Fruit fly (Drosophila melanogaster) whole organism, wandering third instar larva: Measurements from ENCODE around the gene Hpr1.

Source experiments
- Abd-B ChIP-seq: fragments of >200 bp; optimal IDR thresholded peaks from 2 replicates; lab custom pipeline; 2017; ENCODE audit warnings: missing biosample characterization, missing genetic modification characterization
- CG32264 ChIP-seq: fragments of 200-800 bp; sonication (Bioruptor generic); optimal IDR thresholded peaks from 2 replicates; lab custom pipeline; 2016; ENCODE audit warnings: missing biosample characterization, missing genetic modification characterization
- CrebA ChIP-seq: fragments of 200-800 bp; sonication (Bioruptor generic); optimal IDR thresholded peaks from 2 replicates; lab custom pipeline; 2016; ENCODE audit warnings: missing biosample characterization, mild to moderate bottlenecking, missing genetic modification characterization, borderline replicate concordance
- Dfd ChIP-seq: fragments of >200 bp; optimal IDR thresholded peaks from 2 replicates; lab custom pipeline; 2017; ENCODE audit warnings: missing biosample characterization, missing genetic modification characterization
- Dif ChIP-seq: fragments of 200-275, 200-300 bp; sonication (Bioruptor generic); optimal IDR thresholded peaks from 2 replicates; lab custom pipeline; 2018; ENCODE audit warnings: missing biosample characterization, missing genetic modification characterization; ENCODE audit not compliant: partially characterized antibody
- GATAd ChIP-seq: sonication (Bioruptor generic); optimal IDR thresholded peaks from 2 replicates; lab custom pipeline; 2016; ENCODE audit warnings: missing biosample characterization, missing genetic modification characterization
- HLH106 ChIP-seq: fragments of 200-800 bp; optimal IDR thresholded peaks from 3 replicates; lab custom pipeline; 2019; ENCODE audit warnings: missing biosample characterization, mild to moderate bottlenecking, missing genetic modification characterization, moderate library complexity
- Hr78 ChIP-seq: fragments of >200 bp; optimal IDR thresholded peaks from 2 replicates; lab custom pipeline; 2017; ENCODE audit warnings: missing biosample characterization, missing genetic modification characterization
- Mio ChIP-seq: sonication (Bioruptor generic); optimal IDR thresholded peaks from 2 replicates; lab custom pipeline; 2016; ENCODE audit warnings: missing biosample characterization, missing genetic modification characterization
- Myc ChIP-seq: fragments of >200 bp; optimal IDR thresholded peaks from 2 replicates; lab custom pipeline; 2017
- N ChIP-seq: fragments of >200 bp; optimal IDR thresholded peaks from 2 replicates; lab custom pipeline; 2018; ENCODE audit warnings: missing biosample characterization, missing external identifiers, missing genetic modification characterization
- Rel ChIP-seq, 2 experiments: fragments of 200-800 bp; sonication (Bioruptor generic) in 1 of 2; optimal IDR thresholded peaks; 2 replicates in 1 of 2; 3 replicates in 1 of 2; lab custom pipeline; 2016 to 2019; ENCODE audit warnings: mild to moderate bottlenecking in 2 of 2, missing biosample characterization in 2 of 2, missing genetic modification characterization in 2 of 2, moderate library complexity in 1 of 2
- Vsx2 ChIP-seq: fragments of 200-300, 225-300 bp; sonication (Bioruptor generic); optimal IDR thresholded peaks from 2 replicates; lab custom pipeline; 2018; ENCODE audit warnings: missing biosample characterization, missing genetic modification characterization; ENCODE audit not compliant: partially characterized antibody
- br ChIP-seq: fragments of 200-800 bp; sonication (Bioruptor generic); optimal IDR thresholded peaks from 2 replicates; lab custom pipeline; 2016; ENCODE audit warnings: missing biosample characterization, missing genetic modification characterization
- dl ChIP-seq, 2 experiments: fragments of 175-275, 200-275 bp in 1 of 2; fragments of 200-275 bp in 1 of 2; sonication (Bioruptor generic); optimal IDR thresholded peaks; lab custom pipeline; 2018; ENCODE audit warnings: mild to moderate bottlenecking in 2 of 2, missing biosample characterization in 2 of 2, missing genetic modification characterization in 2 of 2, moderate library complexity in 2 of 2; ENCODE audit not compliant: partially characterized antibody in 2 of 2, insufficient read depth in 1 of 2
- dsf ChIP-seq: sonication (Bioruptor generic); optimal IDR thresholded peaks from 2 replicates; lab custom pipeline; 2016; ENCODE audit warnings: missing biosample characterization, missing genetic modification characterization, borderline replicate concordance
- fru ChIP-seq: fragments of 200-800 bp; sonication (Bioruptor generic); optimal IDR thresholded peaks from 3 replicates; lab custom pipeline; 2016; ENCODE audit warnings: missing biosample characterization, mild to moderate bottlenecking, missing genetic modification characterization
- h ChIP-seq: fragments of 200-800 bp; sonication (Bioruptor generic); optimal IDR thresholded peaks from 3 replicates; lab custom pipeline; 2016; ENCODE audit warnings: missing biosample characterization, mild to moderate bottlenecking, missing genetic modification characterization
- lola ChIP-seq: fragments of >200 bp; optimal IDR thresholded peaks from 2 replicates; lab custom pipeline; 2017; ENCODE audit warnings: missing biosample characterization, missing genetic modification characterization
- psq ChIP-seq: fragments of 200-800 bp; sonication (Bioruptor generic); optimal IDR thresholded peaks from 3 replicates; lab custom pipeline; 2017; ENCODE audit warnings: missing biosample characterization, mild to moderate bottlenecking, missing genetic modification characterization, moderate library complexity
- sage ChIP-seq: fragments of 200-800 bp; sonication (Bioruptor generic); optimal IDR thresholded peaks from 2 replicates; lab custom pipeline; 2016; ENCODE audit warnings: missing biosample characterization, mild to moderate bottlenecking, missing genetic modification characterization
- tai ChIP-seq: sonication (Bioruptor generic); optimal IDR thresholded peaks from 2 replicates; lab custom pipeline; 2016; ENCODE audit warnings: missing biosample characterization, missing genetic modification characterization
- usp ChIP-seq: fragments of >200 bp; optimal IDR thresholded peaks from 2 replicates; lab custom pipeline; 2017; ENCODE audit warnings: missing biosample characterization, missing genetic modification characterization

The Hpr1 gene

DNA sequence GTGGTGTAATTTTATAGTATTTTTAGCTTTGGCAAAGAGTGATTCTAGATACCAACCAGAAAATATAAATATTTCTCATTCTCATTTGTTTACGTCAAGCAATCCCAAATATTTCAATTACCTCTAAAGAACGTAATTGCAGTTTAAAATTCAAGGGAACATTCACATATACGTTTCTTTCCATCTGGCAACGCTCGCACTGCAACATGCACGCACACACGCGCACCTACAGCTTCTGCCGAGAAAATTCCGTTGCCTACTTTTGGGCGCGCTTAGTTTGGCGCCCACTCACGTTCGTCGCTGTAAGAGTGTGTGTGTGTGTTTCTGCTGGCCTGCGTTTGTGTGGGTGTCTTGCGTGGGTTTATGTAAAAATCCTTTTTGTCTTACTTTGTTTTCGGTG is 48.8 kb downstream of the Hpr1 start:
- no peak for TF ChIP-seq sage
- TF ChIP-seq Mio (GFP tag; lab: Kevin White, UChicago) = no peak
- TF ChIP-seq dsf (GFP tag; lab: Kevin White, UChicago) = no peak
- no peak for TF ChIP-seq h (GFP tag; lab: Kevin White, UChicago)
- TF ChIP-seq Rel (GFP tag; optimal IDR thresholded peaks at IDR 0.05; lab: Kevin White, UChicago) = no peak
- no peak for TF ChIP-seq Rel (tag; optimal IDR thresholded peaks at IDR 0.05; lab: Kevin White, UChicago)
- TF ChIP-seq CG32264 (GFP tag; lab: Kevin White, UChicago) = no peak
- TF ChIP-seq Dif (GFP tag; lab: Kevin White, UChicago) = no peak
- TF ChIP-seq Myc (lab: Kevin White, UChicago) = no peak
- TF ChIP-seq Vsx2 (GFP tag; lab: Kevin White, UChicago) = no peak
- no peak for TF ChIP-seq N (GFP tag; lab: Kevin White, UChicago)
- no peak for TF ChIP-seq Dfd (GFP tag; lab: Kevin White, UChicago)

DNA sequence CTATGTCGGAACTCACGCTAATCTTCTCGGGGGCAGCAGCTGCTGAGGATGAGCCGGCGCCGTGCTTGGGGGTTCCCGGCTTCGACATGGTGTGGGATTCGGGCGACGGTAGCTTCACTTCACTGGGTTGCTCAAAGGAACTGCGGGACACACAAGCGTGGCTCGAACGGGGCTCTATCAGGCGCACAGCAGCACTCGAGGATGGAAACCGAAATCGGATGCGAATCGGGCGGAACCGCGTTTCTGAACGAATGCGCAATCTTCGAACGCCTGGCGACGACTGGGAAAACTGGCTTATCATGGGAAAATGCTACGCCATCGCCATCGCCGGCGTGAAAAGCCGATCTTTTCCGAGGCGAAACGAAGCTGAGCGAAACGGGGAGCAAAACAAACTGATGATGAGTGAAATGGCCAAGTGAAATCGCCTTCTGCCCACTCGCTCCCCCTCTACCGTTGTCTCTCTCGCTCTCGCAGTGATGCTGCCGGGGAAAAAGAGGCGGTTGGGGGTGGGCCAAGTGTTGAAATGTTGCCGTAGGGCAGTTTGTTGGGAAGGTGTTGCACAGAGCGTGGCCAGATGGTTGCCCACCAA is 49.5 kb downstream of the Hpr1 start:
- TF ChIP-seq psq (GFP tag; lab: Kevin White, UChicago) = no peak
- no peak for TF ChIP-seq sage
- TF ChIP-seq fru (GFP tag; lab: Kevin White, UChicago) = no peak
- no peak for TF ChIP-seq tai (GFP tag; lab: Kevin White, UChicago)
- TF ChIP-seq Abd-B (GFP tag; lab: Kevin White, UChicago) = no peak
- TF ChIP-seq br = no peak
- TF ChIP-seq CrebA (GFP tag; lab: Kevin White, UChicago) = no peak
- TF ChIP-seq dl (GFP tag; optimal IDR thresholded peaks at IDR 0.05; lab: Kevin White, UChicago; ENCODE audit: insufficient read depth in 1 of 2, partially characterized antibody in 2 of 2) = no peak
- no peak for TF ChIP-seq GATAd
- no peak for TF ChIP-seq Dif (GFP tag; lab: Kevin White, UChicago)
- TF ChIP-seq usp (GFP tag; lab: Kevin White, UChicago) = no peak
- no peak for TF ChIP-seq lola (GFP tag; lab: Kevin White, UChicago)
- no peak for TF ChIP-seq Hr78 (GFP tag; lab: Kevin White, UChicago)
- TF ChIP-seq HLH106 (tag; lab: Kevin White, UChicago) = no peak
